Worm (Caenorhabditis elegans) whole organism, L2 larva: ENCODE data around the gene htz-1.

Source experiments
- C34F6.9 ChIP-seq: fragments of 150-350 bp; optimal IDR thresholded peaks from 2 replicates; lab custom pipeline; 2014; ENCODE audit warnings: missing biosample characterization, missing genetic modification characterization
- F13H6.1 ChIP-seq: sonication (generic microtip); optimal IDR thresholded peaks from 2 replicates; lab custom pipeline; 2016; ENCODE audit warnings: missing genetic modification characterization, missing compliant biosample characterization
- R02D3.7 ChIP-seq: fragments of 150-350 bp; optimal IDR thresholded peaks from 2 replicates; lab custom pipeline; 2014; ENCODE audit warnings: missing biosample characterization, missing genetic modification characterization
- Y55F3AM.14 ChIP-seq: fragments of 200-800 bp; sonication (Bioruptor generic); optimal IDR thresholded peaks from 2 replicates; lab custom pipeline; 2018; ENCODE audit warnings: mild to moderate bottlenecking, missing genetic modification characterization, missing compliant biosample characterization
- ZK546.5 ChIP-seq: sonication (generic microtip); optimal IDR thresholded peaks from 2 replicates; lab custom pipeline; 2017; ENCODE audit warnings: missing biosample characterization, missing genetic modification characterization
- alr-1 ChIP-seq: fragments of 150-350 bp; optimal IDR thresholded peaks from 2 replicates; lab custom pipeline; 2014; ENCODE audit warnings: missing biosample characterization, missing genetic modification characterization
- aly-2 ChIP-seq: fragments of 150-350 bp; optimal IDR thresholded peaks from 2 replicates; lab custom pipeline; 2014; ENCODE audit warnings: missing biosample characterization, missing genetic modification characterization
- ama-1 ChIP-seq: fragments of 150-350 bp; optimal IDR thresholded peaks from 2 replicates; lab custom pipeline; 2018; ENCODE audit warnings: inconsistent platforms
- blmp-1 ChIP-seq: sonication (generic microtip); optimal IDR thresholded peaks from 2 replicates; lab custom pipeline; 2017; ENCODE audit warnings: missing genetic modification characterization, mild to moderate bottlenecking, missing compliant biosample characterization, antibody characterized with exemption, moderate library complexity; ENCODE audit not compliant: insufficient read depth
- ceh-16 ChIP-seq: fragments of 150-350 bp; optimal IDR thresholded peaks from 2 replicates; lab custom pipeline; 2014; ENCODE audit warnings: missing biosample characterization, missing genetic modification characterization
- ceh-82 ChIP-seq: fragments of 150-350 bp; optimal IDR thresholded peaks from 2 replicates; lab custom pipeline; 2014; ENCODE audit warnings: missing biosample characterization, missing genetic modification characterization
- crh-2 ChIP-seq: sonication (generic microtip); optimal IDR thresholded peaks from 2 replicates; lab custom pipeline; 2017; ENCODE audit warnings: missing biosample characterization, missing genetic modification characterization
- dmd-4 ChIP-seq: sonication (generic microtip); optimal IDR thresholded peaks from 2 replicates; lab custom pipeline; 2017; ENCODE audit warnings: missing biosample characterization, missing genetic modification characterization
- egl-27 ChIP-seq: sonication (generic microtip); optimal IDR thresholded peaks from 3 replicates; lab custom pipeline; 2017; ENCODE audit warnings: missing biosample characterization, missing genetic modification reagents, missing genetic modification characterization
- elt-1 ChIP-seq: fragments of 150-350 bp; optimal IDR thresholded peaks from 2 replicates; lab custom pipeline; 2014; ENCODE audit warnings: missing biosample characterization, missing genetic modification characterization
- elt-3 ChIP-seq: sonication (generic microtip); optimal IDR thresholded peaks from 2 replicates; lab custom pipeline; 2017; ENCODE audit warnings: missing biosample characterization, missing genetic modification characterization
- fos-1 ChIP-seq: fragments of 150-350 bp; optimal IDR thresholded peaks from 2 replicates; lab custom pipeline; 2014; ENCODE audit warnings: missing biosample characterization, missing genetic modification characterization
- gmeb-1 ChIP-seq: fragments of 150-350 bp; optimal IDR thresholded peaks from 2 replicates; lab custom pipeline; 2014; ENCODE audit warnings: missing biosample characterization, missing genetic modification characterization
- lin-11 ChIP-seq: fragments of 150-350 bp; sonication (generic microtip); optimal IDR thresholded peaks from 2 replicates; lab custom pipeline; 2014; ENCODE audit warnings: missing biosample characterization, missing genetic modification characterization, inconsistent platforms, mixed read lengths
- lin-13 ChIP-seq: fragments of 150-350 bp; optimal IDR thresholded peaks from 2 replicates; lab custom pipeline; 2014; ENCODE audit warnings: missing biosample characterization, missing genetic modification reagents, missing genetic modification characterization
- lin-39 ChIP-seq: fragments of 150-350 bp; optimal IDR thresholded peaks from 2 replicates; lab custom pipeline; 2014; ENCODE audit warnings: missing biosample characterization, missing genetic modification reagents, missing genetic modification characterization
- lsy-2 ChIP-seq, 2 experiments: fragments of 150-350 bp in 1 of 2; sonication (generic microtip) in 1 of 2; optimal IDR thresholded peaks; 2 replicates each; lab custom pipeline; 2014 to 2017; ENCODE audit warnings: missing biosample characterization in 2 of 2, missing genetic modification characterization in 2 of 2
- mab-5 ChIP-seq: fragments of 150-350 bp; optimal IDR thresholded peaks from 2 replicates; lab custom pipeline; 2014; ENCODE audit warnings: missing biosample characterization, missing genetic modification characterization
- mbf-1 ChIP-seq: sonication (generic microtip); optimal IDR thresholded peaks from 2 replicates; lab custom pipeline; 2017; ENCODE audit warnings: missing biosample characterization, missing genetic modification characterization
- mdl-1 ChIP-seq, 2 experiments: fragments of 150-350 bp in 1 of 2; sonication (generic microtip) in 1 of 2; optimal IDR thresholded peaks; 2 replicates each; lab custom pipeline; 2017; ENCODE audit warnings: missing biosample characterization in 2 of 2, missing genetic modification characterization in 2 of 2
- nhr-10 ChIP-seq: sonication (generic microtip); optimal IDR thresholded peaks from 2 replicates; lab custom pipeline; 2017; ENCODE audit warnings: missing biosample characterization, missing genetic modification characterization
- nhr-11 ChIP-seq: fragments of 150-350 bp; optimal IDR thresholded peaks from 2 replicates; lab custom pipeline; 2014; ENCODE audit warnings: missing biosample characterization, missing genetic modification characterization
- nhr-12 ChIP-seq: fragments of 150-350 bp; optimal IDR thresholded peaks from 2 replicates; lab custom pipeline; 2014; ENCODE audit warnings: missing biosample characterization, missing genetic modification characterization
- nhr-129 ChIP-seq: fragments of 150-350 bp; optimal IDR thresholded peaks from 2 replicates; lab custom pipeline; 2014; ENCODE audit warnings: missing biosample characterization, missing genetic modification characterization
- nhr-21 ChIP-seq: fragments of 150-350 bp; optimal IDR thresholded peaks from 2 replicates; lab custom pipeline; 2014; ENCODE audit warnings: missing biosample characterization, missing genetic modification characterization
- nhr-23 ChIP-seq: fragments of 150-350 bp; optimal IDR thresholded peaks from 2 replicates; lab custom pipeline; 2014; ENCODE audit warnings: missing biosample characterization, missing genetic modification reagents, missing genetic modification characterization
- nhr-237 ChIP-seq: fragments of 150-350 bp; optimal IDR thresholded peaks from 2 replicates; lab custom pipeline; 2014; ENCODE audit warnings: missing biosample characterization, missing genetic modification characterization
- nhr-25 ChIP-seq: fragments of 150-350 bp; sonication (generic microtip); optimal IDR thresholded peaks from 3 replicates; lab custom pipeline; 2014; ENCODE audit warnings: missing biosample characterization, missing genetic modification characterization
- nhr-6 ChIP-seq: fragments of 150-350 bp; optimal IDR thresholded peaks from 2 replicates; lab custom pipeline; 2014; ENCODE audit warnings: missing biosample characterization, missing genetic modification characterization
- nhr-77 ChIP-seq: fragments of 150-350 bp; optimal IDR thresholded peaks from 2 replicates; lab custom pipeline; 2014; ENCODE audit warnings: missing biosample characterization, missing genetic modification characterization
- peb-1 ChIP-seq: fragments of 150-350 bp; optimal IDR thresholded peaks from 2 replicates; lab custom pipeline; 2014; ENCODE audit warnings: missing biosample characterization, missing genetic modification characterization
- sem-4 ChIP-seq: fragments of 150-350 bp; optimal IDR thresholded peaks from 2 replicates; lab custom pipeline; 2014; ENCODE audit warnings: missing biosample characterization, missing genetic modification reagents, missing genetic modification characterization
- skn-1 ChIP-seq: sonication (generic microtip); optimal IDR thresholded peaks from 2 replicates; lab custom pipeline; 2017; ENCODE audit warnings: missing biosample characterization, missing genetic modification characterization
- sma-3 ChIP-seq: sonication (generic microtip); optimal IDR thresholded peaks from 2 replicates; lab custom pipeline; 2016; ENCODE audit warnings: missing genetic modification reagents, missing genetic modification characterization, missing compliant biosample characterization
- sma-9 ChIP-seq, 2 experiments: fragments of 150-350 bp in 1 of 2; sonication (generic microtip) in 1 of 2; optimal IDR thresholded peaks; 2 replicates each; lab custom pipeline; 2014 to 2016; ENCODE audit warnings: missing genetic modification characterization in 2 of 2, mild to moderate bottlenecking in 1 of 2, missing biosample characterization in 1 of 2, missing compliant biosample characterization in 1 of 2, missing genetic modification reagents in 1 of 2, moderate library complexity in 1 of 2
- snpc-4 ChIP-seq: fragments of 150-350 bp; optimal IDR thresholded peaks from 2 replicates; lab custom pipeline; 2014; ENCODE audit warnings: missing biosample characterization, missing genetic modification characterization
- unc-39 ChIP-seq: fragments of 150-350 bp; optimal IDR thresholded peaks from 2 replicates; lab custom pipeline; 2014; ENCODE audit warnings: missing biosample characterization, missing genetic modification characterization
- unc-55 ChIP-seq: fragments of 150-350 bp; sonication (generic microtip); optimal IDR thresholded peaks from 3 replicates; lab custom pipeline; 2014; ENCODE audit warnings: missing biosample characterization, missing genetic modification reagents, missing genetic modification characterization
- unc-62 ChIP-seq: fragments of 150-350 bp; optimal IDR thresholded peaks from 2 replicates; lab custom pipeline; 2014; ENCODE audit warnings: missing biosample characterization, missing genetic modification reagents, missing genetic modification characterization
- zag-1 ChIP-seq: fragments of 150-350 bp; optimal IDR thresholded peaks from 2 replicates; lab custom pipeline; 2014; ENCODE audit warnings: missing biosample characterization, missing genetic modification characterization
- ztf-1 ChIP-seq: fragments of 200-800 bp; sonication (Bioruptor generic); conservative IDR thresholded peaks from 2 replicates; pipeline ENCODE4 v1.3.6; 2022; ENCODE audit warnings: missing genetic modification characterization, missing compliant biosample characterization
- ztf-11 ChIP-seq: sonication (generic microtip); optimal IDR thresholded peaks from 2 replicates; lab custom pipeline; 2017; ENCODE audit warnings: missing biosample characterization, missing genetic modification characterization
- ztf-4 ChIP-seq: fragments of 150-350 bp; optimal IDR thresholded peaks from 2 replicates; lab custom pipeline; 2014; ENCODE audit warnings: missing biosample characterization, missing genetic modification characterization

The htz-1 gene

ce11 chrIV:4445711-4446290, at the start of gene htz-1, which contains the start of gene wapl-1:
TSS of gene htz-1 (plus strand) at chrIV:4446216.
TSS of gene wapl-1 (minus strand) at chrIV:4445740.
- TF ChIP-seq zag-1 (peak; percentile 82), Y55F3AM.14 (GFP tag; lab: Kevin White, UChicago) (peak; percentile 79), aly-2 (tag; lab: Kevin White, UChicago) (no peak), ztf-4 (tag; lab: Kevin White, UChicago) (peak; percentile 96), dmd-4 (tag; lab: Kevin White, UChicago) (no peak), ceh-82 (tag; lab: Kevin White, UChicago) (peak; percentile 90), egl-27 (tag; lab: Kevin White, UChicago) (peak; percentile 82), unc-55 (GFP tag; lab: Kevin White, UChicago) (peak; percentile 99), ceh-16 (tag; lab: Kevin White, UChicago) (peak; percentile 86), lin-13 (GFP tag; lab: Kevin White, UChicago) (peak; percentile 97), ZK546.5 (tag; lab: Kevin White, UChicago) (peak; percentile 99), alr-1 (tag; lab: Kevin White, UChicago) (no peak), unc-39 (tag; lab: Kevin White, UChicago) (no peak), ztf-1 (GFP tag; lab: Robert Waterston, UW) (no peak), crh-2 (tag; lab: Kevin White, UChicago) (peak; percentile 97), mab-5 (tag; lab: Kevin White, UChicago) (peak; percentile 85), blmp-1 (peak; percentile 72), R02D3.7 (peak; percentile 95), nhr-12 (tag; lab: Kevin White, UChicago) (no peak), sma-9 (GFP tag; optimal IDR thresholded peaks at IDR 0.05; lab: Kevin White, UChicago) (peak; percentile 97), sma-9 (tag; optimal IDR thresholded peaks at IDR 0.05; lab: Kevin White, UChicago) (no peak), mbf-1 (tag; lab: Kevin White, UChicago) (no peak), F13H6.1 (tag; lab: Kevin White, UChicago) (peak; percentile 96), ama-1 (lab: Kevin White, UChicago) (peak; percentile 78), fos-1 (tag; lab: Kevin White, UChicago) (peak; percentile 91), nhr-129 (tag; lab: Kevin White, UChicago) (peak; percentile 96), lsy-2 (tag; optimal IDR thresholded peaks at IDR 0.05; lab: Kevin White, UChicago) (peak; percentile 99), unc-62 (GFP tag; lab: Kevin White, UChicago) (peak; percentile 71), nhr-10 (tag; lab: Kevin White, UChicago) (peak; percentile 59), lin-11 (tag; lab: Kevin White, UChicago) (peak; percentile 99), ztf-11 (tag; lab: Kevin White, UChicago) (no peak), elt-3 (tag; lab: Kevin White, UChicago) (no peak), sma-3 (GFP tag; lab: Kevin White, UChicago) (peak; percentile 97), nhr-25 (tag; lab: Kevin White, UChicago) (peak; percentile 95), nhr-77 (tag; lab: Kevin White, UChicago) (peak; percentile 16), nhr-237 (peak; percentile 79), peb-1 (tag; lab: Kevin White, UChicago) (no peak), mdl-1 (tag; optimal IDR thresholded peaks at IDR 0.05; lab: Kevin White, UChicago) (peak; percentile 29 to 67), nhr-11 (no peak), C34F6.9 (tag; lab: Kevin White, UChicago) (peak; percentile 98), gmeb-1 (tag; lab: Kevin White, UChicago) (peak; percentile 95), sem-4 (tag; lab: Kevin White, UChicago) (peak; percentile 94), snpc-4 (peak; percentile 82), elt-1 (tag; lab: Kevin White, UChicago) (no peak), nhr-21 (peak; percentile 94), nhr-6 (peak; percentile 92), lin-39 (tag; lab: Kevin White, UChicago) (no peak), nhr-23 (tag; lab: Kevin White, UChicago) (no peak), skn-1 (tag; lab: Kevin White, UChicago) (peak; percentile 54)
